Worm (Caenorhabditis elegans): ENCODE results near the gene fbxa-76.

fbxa-76 gene

ce11 chrIII:1279197-1279596 is 30.2 kb upstream of the fbxa-76 start (continued):
- TF ChIP-seq xbp-1 (tag; optimal IDR thresholded peaks at IDR 0.05) (no peak), ceh-63 (GFP tag; optimal IDR thresholded peaks at IDR 0.05) (no peak), lin-35 (GFP tag; optimal IDR thresholded peaks at IDR 0.05) (peak in 1 of 2 experiments; percentile 38), efl-1 (optimal IDR thresholded peaks at IDR 0.05) (no peak), efl-1 (GFP tag; optimal IDR thresholded peaks at IDR 0.05 in 1 of 2) (peak in 1 of 2 experiments; percentile 81), ama-1 (optimal IDR thresholded peaks at IDR 0.05) (no peak), zag-1 (tag; optimal IDR thresholded peaks at IDR 0.05) (no peak), mdl-1 (tag; optimal IDR thresholded peaks at IDR 0.05) (peak in 1 of 2 experiments; percentile 27), nhr-71 (tag; optimal IDR thresholded peaks at IDR 0.05) (peak; percentile 42), blmp-1 (tag; optimal IDR thresholded peaks at IDR 0.05) (no peak), sup-37 (GFP tag; optimal IDR thresholded peaks at IDR 0.05) (no peak), pax-3 (tag; optimal IDR thresholded peaks at IDR 0.05) (peak; percentile 25), Y116A8C.19 (tag; optimal IDR thresholded peaks at IDR 0.05; ENCODE audit: borderline replicate concordance) (no peak), efl-3 (GFP tag; optimal IDR thresholded peaks at IDR 0.05) (no peak), mep-1 (tag; optimal IDR thresholded peaks at IDR 0.05) (no peak), unc-62 (GFP tag; optimal IDR thresholded peaks at IDR 0.05) (no peak), nhr-85 (tag) (no peak), snu-23 (GFP tag; optimal IDR thresholded peaks at IDR 0.05) (no peak), C16A3.4 (tag; optimal IDR thresholded peaks at IDR 0.05) (no peak), hpl-2 (GFP tag; optimal IDR thresholded peaks at IDR 0.05) (peak; percentile 53), elt-2 (tag; optimal IDR thresholded peaks at IDR 0.05) (peak; percentile 98), sptf-1 (tag; optimal IDR thresholded peaks at IDR 0.05) (no peak)

- TF ChIP-seq nhr-20 (tag; optimal IDR thresholded peaks at IDR 0.05), result no peak
- TF ChIP-seq aly-2 (tag; optimal IDR thresholded peaks at IDR 0.05), result no peak
- no peak for TF ChIP-seq skn-1 (tag; optimal IDR thresholded peaks at IDR 0.05)
- no peak for TF ChIP-seq nhr-47 (tag; optimal IDR thresholded peaks at IDR 0.05)
- no peak for TF ChIP-seq mab-9 (GFP tag; IDR thresholded peaks at IDR 0.05)
- no peak for TF ChIP-seq isw-1 (GFP tag; IDR thresholded peaks at IDR 0.05)
- TF ChIP-seq lir-3 (tag; optimal IDR thresholded peaks at IDR 0.05; ENCODE audit: poor library complexity), result no peak
- no peak for TF ChIP-seq elt-3 (tag; optimal IDR thresholded peaks at IDR 0.05)
- TF ChIP-seq nhr-85 (tag), result no peak
- TF ChIP-seq nhr-90 (tag; optimal IDR thresholded peaks at IDR 0.05; ENCODE audit: poor library complexity), result no peak
- TF ChIP-seq fkh-10 (GFP tag; optimal IDR thresholded peaks at IDR 0.05), result no peak
- no peak for TF ChIP-seq pag-3 (tag; optimal IDR thresholded peaks at IDR 0.05; ENCODE audit: borderline replicate concordance, insufficient read depth)
- TF ChIP-seq lin-14 (GFP tag; optimal IDR thresholded peaks at IDR 0.05), result no peak
- no peak for TF ChIP-seq ceh-88 (GFP tag; IDR thresholded peaks at IDR 0.05)
- no peak for TF ChIP-seq ceh-90 (tag; optimal IDR thresholded peaks at IDR 0.05)
- no peak for TF ChIP-seq nhr-19 (GFP tag; conservative IDR thresholded peaks at IDR 0.05)
- no peak for TF ChIP-seq sptf-1 (tag; optimal IDR thresholded peaks at IDR 0.05)
- TF ChIP-seq dsc-1 (tag; optimal IDR thresholded peaks at IDR 0.05), result no peak
- no peak for TF ChIP-seq nhr-12 (tag; optimal IDR thresholded peaks at IDR 0.05)
- TF ChIP-seq blmp-1 (tag; optimal IDR thresholded peaks at IDR 0.05), result no peak
These were observed 26.6 kb upstream of the fbxa-76 start, which contains the start of gene fbxa-30 for ce11 chrIII:1275513-1275912. Gene fbxa-30, minus strand, starts transcription at chrIII:1275613.

ce11 chrIII:1273655-1274328 is 24.8 kb upstream of the fbxa-76 start, which contains the start of gene fbxa-29:
Gene fbxa-29, minus strand, starts transcription at chrIII:1273705.
- TF ChIP-seq elt-2 (tag; optimal IDR thresholded peaks at IDR 0.05), result peak; percentile 8
- no peak for TF ChIP-seq nhr-76 (tag; optimal IDR thresholded peaks at IDR 0.05)

Data from whole organism, L1 larva.